Fruit fly (Drosophila melanogaster) Kc167 (cell line): ENCODE measurements around the gene GluRIID.

Experiments
- Myc ChIP-seq: fragments of >200 bp; optimal IDR thresholded peaks from 2 replicates; lab custom pipeline; 2017; ENCODE audit warnings: missing external identifiers
- ttk ChIP-seq: sonication (Bioruptor generic); optimal IDR thresholded peaks from 2 replicates; lab custom pipeline; 2017; ENCODE audit warnings: missing external identifiers

DNA sequence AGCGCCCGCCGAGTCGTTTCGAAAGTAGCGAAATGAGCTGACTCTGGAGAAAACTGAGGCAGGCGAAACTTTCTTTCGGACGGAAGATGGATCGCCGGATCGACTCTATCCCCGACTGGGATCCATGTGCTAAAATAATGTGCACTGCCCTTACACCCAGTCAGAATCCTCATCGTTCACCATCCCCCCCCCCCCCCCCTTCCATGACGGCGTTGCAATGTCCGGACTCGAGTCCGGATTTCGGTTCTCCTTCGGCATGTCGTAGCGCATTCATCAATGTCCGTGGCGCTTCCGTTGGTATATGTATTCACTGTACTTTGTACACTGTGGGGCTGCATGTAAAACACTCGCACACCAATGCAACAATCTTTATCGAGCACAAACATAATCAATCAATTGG is 47.2 kb downstream of the GluRIID start:
- TF ChIP-seq ttk (no peak), Myc (no peak)
